Fruit fly (Drosophila melanogaster) whole organism: ENCODE data around the gene Mcr.

Experiments used
- Dll ChIP-seq: fragments of >200 bp; optimal IDR thresholded peaks from 2 replicates; lab custom pipeline; 2017
- EcR ChIP-seq, 2 experiments: fragments of >200 bp; optimal IDR thresholded peaks; 2 replicates each; lab custom pipeline; 2017; ENCODE audit warnings: missing biosample characterization in 2 of 2, missing genetic modification characterization in 2 of 2, missing genetic modification reagents in 2 of 2
- pan ChIP-seq: fragments of >200 bp; optimal IDR thresholded peaks from 2 replicates; lab custom pipeline; 2017
- usp ChIP-seq: fragments of >200 bp; optimal IDR thresholded peaks from 2 replicates; lab custom pipeline; 2017; ENCODE audit warnings: missing biosample characterization, missing genetic modification characterization, mixed read lengths

DNA sequence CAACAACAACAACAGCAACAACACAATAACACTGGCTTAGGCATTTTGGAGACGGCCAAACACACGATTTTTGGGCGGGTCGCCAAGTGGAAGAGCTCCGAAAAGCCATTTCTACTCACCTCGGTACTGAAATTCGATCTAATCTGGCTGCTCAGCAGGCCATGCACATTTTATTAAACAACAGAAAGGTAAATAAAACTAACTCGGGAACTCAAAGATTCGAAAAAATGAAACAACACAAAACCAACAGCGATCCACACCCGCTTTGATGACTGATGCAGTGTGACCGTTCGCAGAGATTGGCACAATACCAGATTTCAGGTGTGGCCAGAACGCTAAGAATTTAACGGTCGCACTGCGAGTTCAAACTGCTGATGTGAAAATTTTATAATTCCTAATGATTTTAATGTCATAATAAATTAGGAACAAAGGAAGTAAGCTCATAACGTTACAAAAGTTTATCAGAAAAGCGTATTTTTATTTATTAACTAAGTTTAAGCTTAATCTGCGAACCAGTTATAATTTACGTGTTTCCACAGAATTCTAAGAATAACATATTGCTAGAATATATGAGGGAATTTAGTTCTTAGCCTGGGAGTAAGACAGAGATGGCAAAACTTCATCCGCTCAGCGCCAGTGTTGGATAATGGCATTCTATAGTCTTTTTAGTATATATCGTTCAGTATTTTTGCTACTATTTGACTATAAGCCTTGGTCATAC lies at the start of gene Mcr:
- no peak for TF ChIP-seq Dll (lab: Kevin White, UChicago)
- no peak for TF ChIP-seq usp (GFP tag; lab: Kevin White, UChicago)
- TF ChIP-seq EcR (GFP tag; optimal IDR thresholded peaks at IDR 0.05; lab: Kevin White, UChicago): no peak
- TF ChIP-seq pan (lab: Kevin White, UChicago): no peak
